Fruit fly (Drosophila melanogaster) whole organism, embryonic: ENCODE data around the gene CG7320.

Source experiments
- CG11723 ChIP-seq: fragments of 200-800 bp; sonication (Bioruptor generic); optimal IDR thresholded peaks from 2 replicates; lab custom pipeline; 2017; ENCODE audit warnings: missing biosample characterization, mild to moderate bottlenecking, missing genetic modification characterization
- CG12942 ChIP-seq: fragments of 200-800 bp; sonication (Bioruptor generic); optimal IDR thresholded peaks from 3 replicates; lab custom pipeline; 2016; ENCODE audit warnings: missing biosample characterization, missing genetic modification characterization
- CG16863 ChIP-seq: fragments of 200-800 bp; sonication (Bioruptor generic); optimal IDR thresholded peaks from 3 replicates; lab custom pipeline; 2016; ENCODE audit warnings: missing biosample characterization, missing genetic modification characterization
- CG4730 ChIP-seq: fragments of 200-800 bp; sonication (Bioruptor generic); IDR thresholded peaks from 2 replicates; pipeline ENCODE4 v1.3.6; 2022; ENCODE audit warnings: missing biosample characterization, missing genetic modification characterization
- CG9727 ChIP-seq: fragments of 200-800 bp; sonication (Bioruptor generic); optimal IDR thresholded peaks from 3 replicates; lab custom pipeline; 2017; ENCODE audit warnings: missing biosample characterization, mild to moderate bottlenecking, missing genetic modification characterization
- Dip3 ChIP-seq: fragments of 200-800 bp; sonication (Bioruptor generic); optimal IDR thresholded peaks from 3 replicates; lab custom pipeline; 2016; ENCODE audit warnings: missing biosample characterization, missing genetic modification characterization
- Hr39 ChIP-seq: fragments of >200 bp; optimal IDR thresholded peaks from 2 replicates; lab custom pipeline; 2017
- jing ChIP-seq: fragments of 200-800 bp; sonication (Bioruptor generic); optimal IDR thresholded peaks from 2 replicates; lab custom pipeline; 2018; ENCODE audit warnings: missing biosample characterization, mild to moderate bottlenecking, missing genetic modification characterization

DNA sequence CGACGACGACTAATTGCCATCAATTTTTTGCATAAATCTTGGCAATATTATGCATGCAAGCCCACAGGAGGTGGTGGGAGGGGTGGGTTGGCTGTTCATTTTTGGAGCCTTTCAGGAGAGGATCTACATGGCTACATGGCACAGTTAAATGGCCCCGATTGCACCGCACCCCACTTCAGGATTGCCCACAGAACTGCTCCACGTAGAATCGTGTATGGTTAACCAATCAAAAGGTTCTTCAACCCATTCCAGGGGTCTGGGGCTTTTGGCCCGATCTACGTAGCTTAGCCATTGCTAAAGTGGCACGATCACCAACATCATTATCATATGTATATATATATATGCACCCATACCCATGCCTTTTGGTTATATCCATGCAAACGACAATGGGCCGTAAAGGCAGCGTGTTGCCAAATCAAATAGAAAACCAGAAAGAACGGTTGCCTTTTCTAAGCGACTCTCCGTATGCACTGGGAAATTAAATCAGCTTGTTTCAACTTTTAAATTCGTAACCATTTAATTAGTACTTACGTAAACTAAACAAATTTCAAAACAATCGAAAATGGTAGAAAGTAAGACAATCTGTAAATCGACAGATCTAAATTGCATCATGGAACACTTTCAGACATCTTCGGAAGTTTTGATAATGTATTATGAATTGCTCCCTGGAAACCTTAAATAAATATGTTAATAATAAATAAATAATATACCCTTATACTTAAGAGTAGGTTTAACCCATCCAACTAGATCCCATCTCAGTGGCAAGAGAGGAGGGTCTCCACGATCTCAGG is 29.9 kb downstream of the CG7320 start:
- no peak for TF ChIP-seq CG4730 (GFP tag; lab: Robert Waterston, UW)
- TF ChIP-seq Hr39 (lab: Kevin White, UChicago) = no peak
- TF ChIP-seq CG12942 (GFP tag; lab: Kevin White, UChicago) = no peak
- TF ChIP-seq CG16863 (GFP tag; lab: Kevin White, UChicago) = no peak
- TF ChIP-seq CG11723 = no peak
- no peak for TF ChIP-seq CG9727 (GFP tag; lab: Kevin White, UChicago)
- TF ChIP-seq Dip3 = no peak
- no peak for TF ChIP-seq jing (GFP tag; lab: Kevin White, UChicago)
